Worm (Caenorhabditis elegans) whole organism, L1 larva: ENCODE data around the gene F49F1.17.
"Not testable (repeated sequence)": the region's sequence is repeated elsewhere in the genome, so short reads cannot be mapped to it uniquely, and the experiment has no call there.

Experiments
- C34B4.2 ChIP-seq: sonication (generic microtip); optimal IDR thresholded peaks from 2 replicates; lab custom pipeline; 2017; ENCODE audit warnings: mild to moderate bottlenecking, missing genetic modification characterization, missing compliant biosample characterization
- aly-2 ChIP-seq: fragments of 150-350 bp; optimal IDR thresholded peaks from 2 replicates; lab custom pipeline; 2014; ENCODE audit warnings: missing biosample characterization, missing genetic modification characterization
- blmp-1 ChIP-seq: fragments of 150-350 bp; optimal IDR thresholded peaks from 2 replicates; lab custom pipeline; 2014; ENCODE audit warnings: missing biosample characterization, missing genetic modification characterization
- ceh-63 ChIP-seq: fragments of 200-800 bp; sonication (Bioruptor generic); optimal IDR thresholded peaks from 2 replicates; lab custom pipeline; 2018; ENCODE audit warnings: mild to moderate bottlenecking, missing genetic modification characterization, missing compliant biosample characterization
- ceh-88 ChIP-seq: fragments of 200-800 bp; sonication (Bioruptor generic); IDR thresholded peaks from 2 replicates; pipeline ENCODE4 v1.3.6; 2022; ENCODE audit warnings: missing genetic modification characterization, missing compliant biosample characterization
- ces-1 ChIP-seq: fragments of 150-350 bp; optimal IDR thresholded peaks from 2 replicates; lab custom pipeline; 2014; ENCODE audit warnings: missing biosample characterization, missing genetic modification reagents, missing genetic modification characterization
- dpl-1 ChIP-seq, 3 experiments: fragments of 150-350 bp in 2 of 3; sonication (generic microtip) in 1 of 3; optimal IDR thresholded peaks; 2 replicates each; lab custom pipeline; 2014 to 2017; ENCODE audit warnings: missing biosample characterization in 3 of 3, missing genetic modification characterization in 3 of 3, missing genetic modification reagents in 3 of 3
- efl-1 ChIP-seq, 4 experiments: fragments of 150-350 bp; optimal IDR thresholded peaks in 3 of 4; peaks in 1 of 4; 1 replicate in 1 of 4; 2 replicates in 3 of 4; lab custom pipeline; 2014; ENCODE audit warnings: missing biosample characterization in 2 of 4, missing genetic modification characterization in 2 of 4, missing genetic modification reagents in 2 of 4
- egl-13 ChIP-seq: sonication (generic microtip); optimal IDR thresholded peaks from 2 replicates; lab custom pipeline; 2016; ENCODE audit warnings: missing genotype, missing genetic modification reagents, missing genetic modification characterization, missing compliant biosample characterization
- elt-2 ChIP-seq: sonication (generic microtip); optimal IDR thresholded peaks from 2 replicates; lab custom pipeline; 2016; ENCODE audit warnings: missing genetic modification characterization, mild to moderate bottlenecking, inconsistent platforms, missing compliant biosample characterization, missing genetic modification reagents
- elt-3 ChIP-seq, 6 experiments: fragments of 150-350 bp in 1 of 6; sonication (generic microtip); optimal IDR thresholded peaks; 2 replicates each; lab custom pipeline; 2017 to 2018; ENCODE audit warnings: missing biosample characterization in 6 of 6, missing genetic modification characterization in 6 of 6, inconsistent platforms in 1 of 6
- fkh-10 ChIP-seq: sonication (generic microtip); optimal IDR thresholded peaks from 2 replicates; lab custom pipeline; 2017; ENCODE audit warnings: missing biosample characterization, missing genetic modification reagents, missing genetic modification characterization
- hlh-17 ChIP-seq: fragments of 200-800 bp; sonication (Bioruptor generic); optimal IDR thresholded peaks from 2 replicates; lab custom pipeline; 2018; ENCODE audit warnings: missing genetic modification characterization, mild to moderate bottlenecking, missing compliant biosample characterization, moderate library complexity, borderline replicate concordance
- hpl-2 ChIP-seq: fragments of 150-350 bp; optimal IDR thresholded peaks from 2 replicates; lab custom pipeline; 2014; ENCODE audit warnings: missing biosample characterization, missing genetic modification reagents, missing genetic modification characterization
- isw-1 ChIP-seq: fragments of 200-800 bp; sonication (Bioruptor generic); IDR thresholded peaks from 2 replicates; pipeline ENCODE4 v1.3.6; 2022; ENCODE audit warnings: missing genetic modification characterization, missing compliant biosample characterization
- jun-1 ChIP-seq: fragments of 150-350 bp; optimal IDR thresholded peaks from 2 replicates; lab custom pipeline; 2014; ENCODE audit warnings: missing biosample characterization, missing genetic modification reagents, missing genetic modification characterization
- lin-13 ChIP-seq: fragments of 150-350 bp; optimal IDR thresholded peaks from 2 replicates; lab custom pipeline; 2014; ENCODE audit warnings: missing biosample characterization, missing genetic modification reagents, missing genetic modification characterization
- lin-14 ChIP-seq: fragments of 200-800 bp; sonication (Bioruptor generic); optimal IDR thresholded peaks from 2 replicates; lab custom pipeline; 2018; ENCODE audit warnings: mild to moderate bottlenecking, missing genetic modification characterization, moderate library complexity, missing compliant biosample characterization
- lin-15B ChIP-seq: fragments of 150-350 bp; sonication (generic microtip); optimal IDR thresholded peaks from 3 replicates; lab custom pipeline; 2014; ENCODE audit warnings: missing biosample characterization, missing genetic modification characterization
- lin-39 ChIP-seq: fragments of 150-350 bp; optimal IDR thresholded peaks from 2 replicates; lab custom pipeline; 2014; ENCODE audit warnings: missing biosample characterization, missing genetic modification reagents, missing genetic modification characterization
- lir-3 ChIP-seq: sonication (generic microtip); optimal IDR thresholded peaks from 2 replicates; lab custom pipeline; 2016; ENCODE audit warnings: mild to moderate bottlenecking, missing genetic modification characterization, moderate library complexity, missing compliant biosample characterization; ENCODE audit not compliant: poor library complexity
- lsy-2 ChIP-seq, 2 experiments: fragments of 150-350 bp; optimal IDR thresholded peaks; 2 replicates each; lab custom pipeline; 2014; ENCODE audit warnings: missing biosample characterization in 2 of 2, missing genetic modification characterization in 2 of 2
- mdl-1 ChIP-seq, 2 experiments: fragments of 150-350 bp; optimal IDR thresholded peaks; 2 replicates each; lab custom pipeline; 2014 to 2017; ENCODE audit warnings: missing biosample characterization in 2 of 2, missing genetic modification characterization in 2 of 2, inconsistent platforms in 1 of 2
- mef-2 ChIP-seq: fragments of 150-350 bp; optimal IDR thresholded peaks from 2 replicates; lab custom pipeline; 2014; ENCODE audit warnings: missing biosample characterization, missing genetic modification characterization
- nhr-20 ChIP-seq: sonication (generic microtip); optimal IDR thresholded peaks from 2 replicates; lab custom pipeline; 2016; ENCODE audit warnings: mild to moderate bottlenecking, missing genetic modification characterization, missing compliant biosample characterization
- nhr-237 ChIP-seq: fragments of 150-350 bp; optimal IDR thresholded peaks from 2 replicates; lab custom pipeline; 2014; ENCODE audit warnings: missing biosample characterization, missing genetic modification characterization
- nhr-28 ChIP-seq: fragments of 150-350 bp; optimal IDR thresholded peaks from 2 replicates; lab custom pipeline; 2014; ENCODE audit warnings: missing biosample characterization, missing genetic modification characterization
- nhr-47 ChIP-seq: sonication (generic microtip); optimal IDR thresholded peaks from 2 replicates; lab custom pipeline; 2016; ENCODE audit warnings: mild to moderate bottlenecking, missing genetic modification characterization, moderate library complexity, missing compliant biosample characterization
- nhr-71 ChIP-seq: sonication (generic microtip); optimal IDR thresholded peaks from 2 replicates; lab custom pipeline; 2016; ENCODE audit warnings: mild to moderate bottlenecking, missing genetic modification characterization, moderate library complexity, missing compliant biosample characterization
- nhr-84 ChIP-seq: sonication (generic microtip); optimal IDR thresholded peaks from 2 replicates; lab custom pipeline; 2017; ENCODE audit warnings: missing biosample characterization, missing genetic modification characterization
- nhr-90 ChIP-seq: sonication (generic microtip); optimal IDR thresholded peaks from 2 replicates; lab custom pipeline; 2016; ENCODE audit warnings: mild to moderate bottlenecking, missing genetic modification characterization, missing compliant biosample characterization; ENCODE audit not compliant: poor library complexity
- pqm-1 ChIP-seq: sonication (generic microtip); optimal IDR thresholded peaks from 3 replicates; lab custom pipeline; 2017; ENCODE audit warnings: missing biosample characterization, missing genetic modification characterization
- rnt-1 ChIP-seq: sonication (generic microtip); optimal IDR thresholded peaks from 2 replicates; lab custom pipeline; 2016; ENCODE audit warnings: mild to moderate bottlenecking, missing genetic modification characterization, moderate library complexity, missing compliant biosample characterization
- sox-4 ChIP-seq: sonication (generic microtip); optimal IDR thresholded peaks from 2 replicates; lab custom pipeline; 2016; ENCODE audit warnings: missing genetic modification characterization, missing compliant biosample characterization
- sptf-1 ChIP-seq: fragments of 150-350 bp; optimal IDR thresholded peaks from 2 replicates; lab custom pipeline; 2014; ENCODE audit warnings: missing biosample characterization, missing genetic modification characterization
- tbx-2 ChIP-seq: sonication (generic microtip); optimal IDR thresholded peaks from 2 replicates; lab custom pipeline; 2016; ENCODE audit warnings: missing genetic modification characterization, missing compliant biosample characterization
- tlp-1 ChIP-seq: fragments of 150-350 bp; optimal IDR thresholded peaks from 2 replicates; lab custom pipeline; 2014; ENCODE audit warnings: missing biosample characterization, missing genetic modification characterization
- unc-30 ChIP-seq: sonication (generic microtip); optimal IDR thresholded peaks from 2 replicates; lab custom pipeline; 2017; ENCODE audit warnings: missing biosample characterization, missing genetic modification characterization
- unc-98 ChIP-seq: fragments of 200-800 bp; sonication (Bioruptor generic); IDR thresholded peaks from 2 replicates; pipeline ENCODE4 v1.3.6; 2022; ENCODE audit warnings: missing genetic modification characterization, missing compliant biosample characterization
- xbp-1 ChIP-seq: sonication (generic microtip); optimal IDR thresholded peaks from 2 replicates; lab custom pipeline; 2016; ENCODE audit warnings: missing genetic modification characterization, missing compliant biosample characterization
- zag-1 ChIP-seq: fragments of 150-350 bp; optimal IDR thresholded peaks from 2 replicates; lab custom pipeline; 2014; ENCODE audit warnings: missing biosample characterization, missing genetic modification characterization
- zip-4 ChIP-seq: fragments of 200-800 bp; sonication (Bioruptor generic); optimal IDR thresholded peaks from 2 replicates; lab custom pipeline; 2018; ENCODE audit warnings: mild to moderate bottlenecking, missing genetic modification characterization, moderate library complexity, missing compliant biosample characterization
- ztf-4 ChIP-seq: fragments of 150-350 bp; optimal IDR thresholded peaks from 2 replicates; lab custom pipeline; 2014; ENCODE audit warnings: missing biosample characterization, missing genetic modification characterization

F49F1.17 gene

DNA sequence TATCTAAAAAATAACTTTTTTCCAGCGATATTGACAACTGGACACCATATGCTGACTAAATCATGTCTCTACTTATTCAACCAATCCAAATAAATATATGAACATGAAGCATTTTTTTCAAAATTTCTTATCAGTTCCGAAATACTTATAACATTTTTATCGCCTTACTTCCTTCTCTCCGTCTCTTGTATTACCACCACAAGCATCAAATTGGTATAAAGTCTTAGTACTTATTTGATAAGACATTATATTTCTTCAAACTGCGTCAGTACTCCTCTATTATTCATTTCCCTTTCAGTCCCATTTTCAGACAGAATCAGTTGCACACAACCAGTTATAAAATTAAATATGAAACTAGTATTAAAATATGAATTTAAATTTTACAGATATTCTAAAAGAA, 12.2 kb upstream of the F49F1.17 start:
- peak; percentile 34 for TF ChIP-seq jun-1 (tag; lab: Kevin White, UChicago)
- TF ChIP-seq sox-4 (tag; lab: Kevin White, UChicago), result no peak
- no peak for TF ChIP-seq unc-98 (GFP tag; lab: Robert Waterston, UW)
- peak; percentile 1 for TF ChIP-seq nhr-90 (tag; lab: Kevin White, UChicago)
- TF ChIP-seq elt-2 (tag; lab: Kevin White, UChicago), result peak; percentile 92
- TF ChIP-seq pqm-1 (tag; lab: Kevin White, UChicago), result no peak
- no peak for TF ChIP-seq lin-13
- no peak for TF ChIP-seq efl-1 (optimal IDR thresholded peaks at IDR 0.05; lab: Kevin White, UChicago)
- TF ChIP-seq efl-1 (GFP tag; optimal IDR thresholded peaks at IDR 0.05 in 1 of 2; lab: Kevin White, UChicago), result peak in 1 of 2 experiments; percentile 38

DNA sequence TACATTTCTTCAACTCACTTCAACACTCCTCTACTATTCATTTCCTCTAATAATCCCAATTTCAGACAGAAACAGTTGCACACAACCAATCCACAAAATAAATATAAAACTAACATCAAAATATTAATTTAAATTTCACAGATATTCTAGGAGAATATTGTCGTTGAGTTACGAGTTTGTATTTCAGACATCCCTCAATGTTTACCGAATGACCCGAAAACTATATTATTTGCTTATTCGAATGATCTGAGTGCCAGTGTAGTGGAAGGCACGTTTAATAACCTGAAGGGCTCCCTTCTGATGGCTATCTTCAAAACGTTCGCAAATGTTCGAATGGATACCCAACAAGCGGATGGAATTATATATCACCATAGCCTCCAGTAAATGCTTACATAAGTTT, 9.1 kb upstream of the F49F1.17 start, which contains the start of gene R07C12.3:
TSS of gene R07C12.3 (plus strand) at position 301 of the 400 bp plus-strand sequence.
- TF ChIP-seq sptf-1 (tag; lab: Kevin White, UChicago) (no peak), mdl-1 (tag; optimal IDR thresholded peaks at IDR 0.05; lab: Kevin White, UChicago) (no peak), blmp-1 (tag; lab: Kevin White, UChicago) (no peak), fkh-10 (no peak)
- TF ChIP-seq, all 84 proteins: peak for 0

DNA sequence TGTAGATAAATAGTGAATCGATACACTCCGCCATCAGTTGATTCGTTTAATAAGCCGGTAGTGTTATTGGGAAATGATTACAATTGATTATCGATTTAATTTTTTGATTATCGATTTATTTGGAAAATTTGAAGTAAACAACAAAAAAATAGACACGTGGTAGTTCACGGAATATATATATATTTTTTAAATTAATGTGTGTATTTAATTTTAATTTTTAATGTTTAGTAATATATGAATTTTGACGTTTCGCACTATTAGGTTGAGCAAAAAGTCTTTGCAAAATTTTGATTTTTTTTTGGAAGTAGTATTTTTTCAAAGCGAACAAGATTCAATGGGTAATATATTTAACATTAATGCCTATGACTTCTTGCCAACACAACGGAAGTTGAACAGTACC, 7.3 kb upstream of the F49F1.17 start, which contains the start of gene F49F1.12:
TSS of gene F49F1.12 (minus strand) at position 101 of the 400 bp plus-strand sequence.
- TF ChIP-seq rnt-1 (tag; lab: Kevin White, UChicago); tlp-1 (tag; lab: Kevin White, UChicago); ceh-63 (GFP tag; lab: Kevin White, UChicago): not testable (repeated sequence)

DNA sequence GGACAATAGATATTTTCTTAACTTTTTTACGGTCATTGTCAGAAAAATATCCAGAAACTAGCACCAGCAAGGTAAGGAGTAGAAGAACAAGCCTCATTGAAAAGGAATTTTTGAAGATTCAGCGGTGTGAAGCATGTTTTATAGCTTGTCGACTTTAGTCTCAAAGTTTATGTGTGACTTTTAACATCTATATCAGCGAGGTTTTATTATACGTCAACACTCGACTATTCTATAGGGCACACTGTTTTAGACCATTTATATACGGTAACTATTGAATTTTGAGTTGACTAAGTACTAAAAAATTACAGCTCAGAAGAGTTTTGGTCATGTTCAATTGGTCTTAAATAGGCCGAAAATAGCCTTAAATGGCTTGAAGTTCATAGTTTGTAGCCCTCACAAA, 5.7 kb upstream of the F49F1.17 start, which contains the start of gene F49F1.11:
TSS of gene F49F1.11 (minus strand) at position 101 of the 400 bp plus-strand sequence.
- TF ChIP-seq lin-14 (no peak), hlh-17 (GFP tag; lab: Kevin White, UChicago) (no peak), nhr-84 (tag; lab: Kevin White, UChicago) (no peak), egl-13 (tag; lab: Kevin White, UChicago) (no peak), nhr-47 (tag; lab: Kevin White, UChicago) (no peak), nhr-20 (tag; lab: Kevin White, UChicago) (no peak)

DNA sequence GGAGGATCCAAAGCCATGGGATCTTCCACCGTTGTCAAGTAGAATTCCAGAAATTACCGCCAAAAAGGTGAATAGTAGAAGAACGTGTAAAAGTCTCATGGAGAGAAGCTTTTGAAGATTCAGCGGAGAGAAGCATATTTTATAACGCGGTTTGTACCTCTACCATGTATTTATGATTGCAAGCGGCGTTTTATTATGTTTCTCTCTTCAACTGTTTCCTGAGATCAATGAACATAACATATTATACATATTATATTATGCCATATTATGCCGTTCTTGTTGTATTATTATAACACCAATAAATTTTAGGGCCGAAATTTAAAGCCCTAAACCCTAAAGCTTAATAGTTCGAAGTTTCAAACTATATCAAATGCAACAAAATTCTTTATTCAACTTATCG, 4.6 kb upstream of the F49F1.17 start, which contains the start of gene F49F1.18:
TSS of gene F49F1.18 (minus strand) at position 101 of the 400 bp plus-strand sequence.
- TF ChIP-seq lsy-2 (tag; optimal IDR thresholded peaks at IDR 0.05; lab: Kevin White, UChicago) (no peak), ces-1 (GFP tag; lab: Kevin White, UChicago) (no peak), ztf-4 (no peak), nhr-237 (tag; lab: Kevin White, UChicago) (no peak), zip-4 (GFP tag; lab: Kevin White, UChicago) (no peak), nhr-28 (tag; lab: Kevin White, UChicago) (no peak), nhr-71 (tag; lab: Kevin White, UChicago) (no peak), mef-2 (tag; lab: Kevin White, UChicago) (no peak), aly-2 (tag; lab: Kevin White, UChicago) (no peak)

DNA sequence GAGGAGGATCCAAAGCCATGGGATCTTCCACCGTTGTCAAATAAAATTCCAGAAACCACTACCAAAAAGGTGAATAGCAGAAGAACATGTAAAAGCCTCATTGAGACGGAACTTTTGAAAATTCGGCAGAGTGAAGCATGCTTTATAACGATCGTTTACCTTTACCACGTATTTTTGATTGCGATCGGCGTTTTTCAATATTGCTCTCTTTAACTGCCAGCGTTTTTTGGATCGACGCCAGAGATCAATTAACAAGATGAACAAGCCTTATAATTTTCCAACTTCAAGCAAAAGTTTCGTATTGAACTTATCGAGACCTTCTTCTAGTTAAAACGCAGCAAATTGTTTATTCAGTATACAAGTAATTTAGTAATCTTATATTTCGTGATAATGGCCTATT, 3.4 kb upstream of the F49F1.17 start, which contains the start of gene F49F1.10:
TSS of gene F49F1.10 (minus strand) at position 101 of the 400 bp plus-strand sequence.
- no peak for TF ChIP-seq lin-39 (tag; lab: Kevin White, UChicago)
- TF ChIP-seq nhr-90 (tag; lab: Kevin White, UChicago), result no peak
- TF ChIP-seq xbp-1, result no peak
- TF ChIP-seq hpl-2 (GFP tag; lab: Kevin White, UChicago), result no peak
- no peak for TF ChIP-seq mef-2 (tag; lab: Kevin White, UChicago)
- no peak for TF ChIP-seq isw-1 (GFP tag; lab: Robert Waterston, UW)
- no peak for TF ChIP-seq elt-3 (tag; optimal IDR thresholded peaks at IDR 0.05; lab: Kevin White, UChicago)
- no peak for TF ChIP-seq unc-30 (tag; lab: Kevin White, UChicago)
- TF ChIP-seq tbx-2, result no peak
- TF ChIP-seq sox-4 (tag; lab: Kevin White, UChicago), result no peak
- no peak for TF ChIP-seq zag-1 (tag; lab: Kevin White, UChicago)
- no peak for TF ChIP-seq lin-15B
- TF ChIP-seq ceh-88, result no peak
- TF ChIP-seq dpl-1 (GFP tag; optimal IDR thresholded peaks at IDR 0.05; lab: Kevin White, UChicago), result no peak
- TF ChIP-seq C34B4.2 (tag; lab: Kevin White, UChicago), result no peak
- no peak for TF ChIP-seq lir-3 (tag; lab: Kevin White, UChicago)
- TF ChIP-seq ceh-63 (GFP tag; lab: Kevin White, UChicago), result no peak
